Worm (Caenorhabditis elegans): ENCODE results near the gene T10H10.2.

Gene T10H10.2

DNA sequence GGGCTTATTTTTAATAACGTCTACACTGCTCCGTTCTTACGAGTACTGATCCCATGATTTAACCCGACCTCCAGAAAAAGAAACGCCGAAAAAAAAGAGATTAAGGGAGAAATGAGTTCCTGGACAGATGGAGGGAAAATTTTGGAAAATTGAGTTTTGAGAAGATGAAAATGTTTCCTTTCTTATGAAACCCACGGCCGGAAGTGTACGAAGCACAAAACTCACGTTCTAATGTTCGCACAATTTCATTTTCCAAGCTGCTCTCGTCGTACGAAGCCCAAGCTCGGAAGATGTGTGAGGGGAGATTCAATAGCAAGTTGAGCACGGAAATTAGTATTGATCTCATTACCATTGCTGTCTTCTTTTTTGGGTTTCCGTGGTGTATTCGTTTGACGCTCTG, 23.1 kb upstream of the T10H10.2 start:
- no peak for TF ChIP-seq ztf-29 (GFP tag; IDR thresholded peaks at IDR 0.05)
- no peak for TF ChIP-seq T22C8.4 (GFP tag; IDR thresholded peaks at IDR 0.05)
- TF ChIP-seq klf-2 (GFP tag; conservative IDR thresholded peaks at IDR 0.05), result no peak
- no peak for TF ChIP-seq tab-1 (GFP tag; IDR thresholded peaks at IDR 0.05)
- no peak for TF ChIP-seq flt-1 (GFP tag; IDR thresholded peaks at IDR 0.05)
- no peak for TF ChIP-seq med-1 (GFP tag; optimal IDR thresholded peaks at IDR 0.05; ENCODE audit: insufficient read depth)
- no peak for TF ChIP-seq ztf-23 (GFP tag; IDR thresholded peaks at IDR 0.05)

ce11 chrX:2274237-2274636, 20.3 kb upstream of the T10H10.2 start, which contains the start of gene AH9.4:
TSS of gene AH9.4 (minus strand) at chrX:2274337.
- TF ChIP-seq flt-1 (GFP tag; IDR thresholded peaks at IDR 0.05) (no peak), ztf-23 (GFP tag; IDR thresholded peaks at IDR 0.05) (no peak), ref-1 (GFP tag; conservative IDR thresholded peaks at IDR 0.05) (no peak), klf-2 (GFP tag; conservative IDR thresholded peaks at IDR 0.05) (no peak), T22C8.4 (GFP tag; IDR thresholded peaks at IDR 0.05) (no peak), ztf-29 (GFP tag; IDR thresholded peaks at IDR 0.05) (no peak), tab-1 (GFP tag; IDR thresholded peaks at IDR 0.05) (no peak), med-1 (GFP tag; optimal IDR thresholded peaks at IDR 0.05; ENCODE audit: insufficient read depth) (no peak), cog-1 (tag; optimal IDR thresholded peaks at IDR 0.05) (no peak)

DNA sequence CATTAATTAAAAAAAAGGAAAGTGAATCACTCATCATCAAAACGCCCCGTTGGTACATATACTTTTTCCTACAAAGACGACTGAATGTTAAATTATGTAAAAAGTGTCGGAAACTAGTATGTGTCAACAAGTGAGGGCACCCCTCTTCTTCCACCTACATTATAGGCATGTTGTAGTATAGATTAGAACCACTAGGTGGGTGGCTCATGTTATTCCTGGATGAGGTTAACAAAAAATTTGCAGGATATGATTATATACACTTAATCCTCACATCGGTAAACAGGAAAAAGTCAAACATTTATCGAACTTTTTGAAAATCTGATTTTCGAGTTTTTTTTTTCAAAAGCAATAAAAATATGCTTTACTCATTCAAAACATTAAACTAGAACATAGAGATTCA, 18.6 kb upstream of the T10H10.2 start:
- TF ChIP-seq ztf-29 (GFP tag; IDR thresholded peaks at IDR 0.05) (no peak), ztf-23 (GFP tag; IDR thresholded peaks at IDR 0.05) (no peak), cog-1 (tag; optimal IDR thresholded peaks at IDR 0.05) (no peak), klf-2 (GFP tag; conservative IDR thresholded peaks at IDR 0.05) (no peak), ref-1 (GFP tag; conservative IDR thresholded peaks at IDR 0.05) (no peak), med-1 (GFP tag; optimal IDR thresholded peaks at IDR 0.05; ENCODE audit: insufficient read depth) (no peak), flt-1 (GFP tag; IDR thresholded peaks at IDR 0.05) (no peak), T22C8.4 (GFP tag; IDR thresholded peaks at IDR 0.05) (no peak), tab-1 (GFP tag; IDR thresholded peaks at IDR 0.05) (no peak)

- TF ChIP-seq T22C8.4 (GFP tag; IDR thresholded peaks at IDR 0.05) (no peak), tab-1 (GFP tag; IDR thresholded peaks at IDR 0.05) (no peak), ref-1 (GFP tag; conservative IDR thresholded peaks at IDR 0.05) (no peak), flt-1 (GFP tag; IDR thresholded peaks at IDR 0.05) (no peak), cog-1 (tag; optimal IDR thresholded peaks at IDR 0.05) (no peak), med-1 (GFP tag; optimal IDR thresholded peaks at IDR 0.05; ENCODE audit: insufficient read depth) (no peak), ztf-29 (GFP tag; IDR thresholded peaks at IDR 0.05) (no peak), ztf-23 (GFP tag; IDR thresholded peaks at IDR 0.05) (no peak)
These were observed 7.5 kb upstream of the T10H10.2 start, which contains the start of gene sav-1 for ce11 chrX:2287092-2287491. TSS of gene sav-1 (minus strand) at chrX:2287192.

DNA sequence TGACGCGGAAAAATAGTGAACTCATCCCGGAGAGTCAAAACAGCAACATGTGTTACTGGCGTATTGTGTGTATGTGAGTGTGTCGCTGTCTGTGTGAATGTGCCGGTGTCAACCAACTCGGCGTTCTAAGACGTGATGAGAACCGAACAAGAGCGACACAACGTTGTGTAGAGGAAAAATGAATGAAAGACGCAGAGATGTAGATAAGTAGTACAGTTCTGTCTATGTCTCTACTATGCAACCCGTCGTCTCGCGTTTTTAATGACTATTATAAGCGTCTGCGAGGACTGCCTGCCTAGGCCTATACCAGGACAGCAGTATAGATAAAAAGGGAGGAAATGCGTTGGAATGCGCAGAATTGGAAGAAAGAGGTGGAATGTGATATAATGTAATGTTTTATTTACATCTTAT, 6.6 kb upstream of the T10H10.2 start:
- TF ChIP-seq cog-1 (tag; optimal IDR thresholded peaks at IDR 0.05) (peak; percentile 64), ztf-29 (GFP tag; IDR thresholded peaks at IDR 0.05) (no peak)

ce11 chrX:2301821-2302220, 7.3 kb downstream of the T10H10.2 start:
- no peak for TF ChIP-seq ref-1 (GFP tag; conservative IDR thresholded peaks at IDR 0.05)
- TF ChIP-seq ztf-23 (GFP tag; IDR thresholded peaks at IDR 0.05), result no peak
- TF ChIP-seq klf-2 (GFP tag; conservative IDR thresholded peaks at IDR 0.05), result no peak
- TF ChIP-seq cog-1 (tag; optimal IDR thresholded peaks at IDR 0.05), result no peak
- no peak for TF ChIP-seq flt-1 (GFP tag; IDR thresholded peaks at IDR 0.05)
- no peak for TF ChIP-seq T22C8.4 (GFP tag; IDR thresholded peaks at IDR 0.05)
- no peak for TF ChIP-seq med-1 (GFP tag; optimal IDR thresholded peaks at IDR 0.05; ENCODE audit: insufficient read depth)
- no peak for TF ChIP-seq ztf-29 (GFP tag; IDR thresholded peaks at IDR 0.05)
- no peak for TF ChIP-seq tab-1 (GFP tag; IDR thresholded peaks at IDR 0.05)

DNA sequence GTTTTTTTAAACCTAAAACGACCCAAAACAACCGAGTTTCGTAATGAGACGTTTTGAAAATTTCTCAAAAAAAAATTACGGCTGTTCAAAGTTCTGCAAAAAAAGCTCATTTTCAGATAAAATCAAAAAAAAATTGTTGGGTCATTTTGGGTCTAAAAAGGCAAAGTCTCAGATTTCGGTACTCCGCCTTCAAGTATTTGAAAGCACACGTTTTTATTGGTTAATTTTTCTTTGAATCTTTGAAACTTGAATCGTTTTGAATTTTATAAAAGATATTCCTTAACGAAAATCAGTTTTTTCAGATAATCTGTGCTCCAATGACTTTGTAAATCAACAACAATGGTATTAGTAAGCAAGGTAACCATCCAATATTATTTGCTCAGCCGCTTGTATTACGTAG, 8.2 kb downstream of the T10H10.2 start, which contains the start of gene hum-6:
TSS of gene hum-6 (plus strand) at position 301 of the 400 bp plus-strand sequence.
- TF ChIP-seq tab-1 (GFP tag; IDR thresholded peaks at IDR 0.05) (no peak), cog-1 (tag; optimal IDR thresholded peaks at IDR 0.05) (no peak), T22C8.4 (GFP tag; IDR thresholded peaks at IDR 0.05) (no peak), flt-1 (GFP tag; IDR thresholded peaks at IDR 0.05) (no peak), ztf-29 (GFP tag; IDR thresholded peaks at IDR 0.05) (no peak), klf-2 (GFP tag; conservative IDR thresholded peaks at IDR 0.05) (no peak), ztf-23 (GFP tag; IDR thresholded peaks at IDR 0.05) (no peak), med-1 (GFP tag; optimal IDR thresholded peaks at IDR 0.05; ENCODE audit: insufficient read depth) (no peak), ref-1 (GFP tag; conservative IDR thresholded peaks at IDR 0.05) (no peak)

DNA sequence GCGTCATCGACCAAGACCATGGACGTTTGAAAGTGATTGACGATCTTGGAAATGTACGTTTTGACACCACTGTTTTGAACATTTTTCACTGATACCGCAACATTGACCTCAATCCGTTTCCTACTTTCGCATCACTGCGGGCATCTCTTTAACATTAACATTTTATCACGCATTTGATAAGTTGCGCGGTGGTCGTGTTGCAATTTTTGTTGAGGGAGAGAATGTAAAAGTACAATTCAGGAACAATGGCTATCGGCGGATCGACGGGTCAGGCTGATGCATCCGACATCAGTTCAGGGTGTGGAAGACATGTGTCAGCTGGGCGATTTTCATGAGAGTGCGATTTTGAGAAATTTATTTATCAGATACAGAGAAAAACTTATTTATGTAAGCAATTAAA, 8.7 kb downstream of the T10H10.2 start:
- TF ChIP-seq T22C8.4 (GFP tag; IDR thresholded peaks at IDR 0.05) (no peak), ztf-29 (GFP tag; IDR thresholded peaks at IDR 0.05) (no peak), ztf-23 (GFP tag; IDR thresholded peaks at IDR 0.05) (no peak), ref-1 (GFP tag; conservative IDR thresholded peaks at IDR 0.05) (no peak), tab-1 (GFP tag; IDR thresholded peaks at IDR 0.05) (no peak), cog-1 (tag; optimal IDR thresholded peaks at IDR 0.05) (no peak), med-1 (GFP tag; optimal IDR thresholded peaks at IDR 0.05; ENCODE audit: insufficient read depth) (no peak), klf-2 (GFP tag; conservative IDR thresholded peaks at IDR 0.05) (no peak), flt-1 (GFP tag; IDR thresholded peaks at IDR 0.05) (no peak)

- no peak for TF ChIP-seq tab-1 (GFP tag; IDR thresholded peaks at IDR 0.05)
- TF ChIP-seq ztf-23 (GFP tag; IDR thresholded peaks at IDR 0.05), result no peak
- TF ChIP-seq T22C8.4 (GFP tag; IDR thresholded peaks at IDR 0.05), result no peak
- no peak for TF ChIP-seq klf-2 (GFP tag; conservative IDR thresholded peaks at IDR 0.05)
- TF ChIP-seq cog-1 (tag; optimal IDR thresholded peaks at IDR 0.05), result no peak
- no peak for TF ChIP-seq ztf-29 (GFP tag; IDR thresholded peaks at IDR 0.05)
- no peak for TF ChIP-seq ref-1 (GFP tag; conservative IDR thresholded peaks at IDR 0.05)
- no peak for TF ChIP-seq med-1 (GFP tag; optimal IDR thresholded peaks at IDR 0.05; ENCODE audit: insufficient read depth)
- no peak for TF ChIP-seq flt-1 (GFP tag; IDR thresholded peaks at IDR 0.05)
These were observed 9.9 kb downstream of the T10H10.2 start for ce11 chrX:2304496-2304895.

ce11 chrX:2316205-2316604, 21.7 kb downstream of the T10H10.2 start:
- TF ChIP-seq ztf-23 (GFP tag; IDR thresholded peaks at IDR 0.05) (no peak), klf-2 (GFP tag; conservative IDR thresholded peaks at IDR 0.05) (no peak), T22C8.4 (GFP tag; IDR thresholded peaks at IDR 0.05) (no peak), ref-1 (GFP tag; conservative IDR thresholded peaks at IDR 0.05) (no peak)

Measured in whole organism, midembryonic.